7 worm cellular contexts compared by ENCODE assay signal in the genomic region with DNA sequence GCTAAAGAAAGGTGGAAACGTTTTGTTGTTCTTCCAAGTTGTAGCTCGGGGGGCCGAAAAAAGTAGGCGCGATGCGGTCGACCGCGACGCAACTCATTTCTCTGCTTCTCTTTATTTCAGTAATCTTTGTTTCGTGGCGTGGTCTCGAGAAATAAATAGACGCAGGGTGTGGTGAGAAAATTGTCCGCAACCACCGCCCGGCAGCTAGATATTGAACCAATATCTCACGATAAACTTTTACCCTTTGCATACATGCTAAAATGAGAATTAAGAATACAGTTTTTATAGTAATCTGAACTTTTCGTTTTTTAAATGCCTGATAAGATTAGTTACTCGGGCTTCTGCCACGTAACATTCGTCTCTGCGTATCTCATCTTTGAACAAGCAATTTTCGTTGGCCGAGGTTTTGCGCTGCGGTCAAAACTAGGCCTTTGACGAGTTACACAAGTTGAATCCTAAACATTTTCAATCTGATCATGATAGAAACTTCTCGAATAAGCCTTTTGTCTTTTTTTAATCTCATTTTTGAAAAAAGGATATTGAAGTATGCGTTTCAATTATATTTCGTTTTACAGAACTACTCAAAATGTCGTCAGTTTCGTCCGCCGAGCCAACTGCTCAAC.
A peak's percentile ranks its signal among the peaks of the same experiment; 100 is the strongest.
TF ChIP-seq lines count a peak whose summit lies in the region.

Gene gyf-1, plus strand, starts transcription at position 573 of the 623 bp plus-strand sequence.

TF ChIP-seq in whole organism, L1 larva, 84 proteins besides CTCF, POLR2A, EP300 and RAD21 (continues in another document):
- TF ChIP-seq fkh-8 (tag; optimal IDR thresholded peaks at IDR 0.05; lab: Kevin White, UChicago) (peak; percentile 47), elt-2 (tag; optimal IDR thresholded peaks at IDR 0.05; lab: Kevin White, UChicago) (peak; percentile 17), swsn-7 (tag; optimal IDR thresholded peaks at IDR 0.05; lab: Kevin White, UChicago) (peak; percentile 30), lir-3 (tag; optimal IDR thresholded peaks at IDR 0.05; lab: Kevin White, UChicago; ENCODE audit: poor library complexity) (no peak), nhr-237 (tag; optimal IDR thresholded peaks at IDR 0.05; lab: Kevin White, UChicago) (no peak), blmp-1 (tag; optimal IDR thresholded peaks at IDR 0.05; lab: Kevin White, UChicago) (peak; percentile 10), rnt-1 (tag; optimal IDR thresholded peaks at IDR 0.05; lab: Kevin White, UChicago) (peak; percentile 50), aly-2 (tag; optimal IDR thresholded peaks at IDR 0.05; lab: Kevin White, UChicago) (peak; percentile 3), lin-35 (GFP tag; optimal IDR thresholded peaks at IDR 0.05; lab: Kevin White, UChicago) (peak in 1 of 2 experiments; percentile 32), hlh-17 (GFP tag; optimal IDR thresholded peaks at IDR 0.05; lab: Kevin White, UChicago; ENCODE audit: borderline replicate concordance) (no peak), unc-30 (tag; optimal IDR thresholded peaks at IDR 0.05; lab: Kevin White, UChicago) (no peak)

TF ChIP-seq in whole organism, L2 larva, 48 proteins besides CTCF, POLR2A, EP300 and RAD21 (continues in another document):
- TF ChIP-seq unc-55 (GFP tag; optimal IDR thresholded peaks at IDR 0.05; lab: Kevin White, UChicago) (peak; percentile 43), snpc-4 (tag; optimal IDR thresholded peaks at IDR 0.05; lab: Kevin White, UChicago) (peak; percentile 21), nhr-6 (tag; optimal IDR thresholded peaks at IDR 0.05; lab: Kevin White, UChicago) (no peak), nhr-21 (tag; optimal IDR thresholded peaks at IDR 0.05; lab: Kevin White, UChicago) (no peak), F13H6.1 (tag; optimal IDR thresholded peaks at IDR 0.05; lab: Kevin White, UChicago) (peak; percentile 34), elt-1 (tag; optimal IDR thresholded peaks at IDR 0.05; lab: Kevin White, UChicago) (no peak), lin-11 (tag; optimal IDR thresholded peaks at IDR 0.05; lab: Kevin White, UChicago) (peak; percentile 14), C34F6.9 (tag; optimal IDR thresholded peaks at IDR 0.05; lab: Kevin White, UChicago) (peak; percentile 47), Y55F3AM.14 (GFP tag; optimal IDR thresholded peaks at IDR 0.05; lab: Kevin White, UChicago) (no peak), ztf-1 (GFP tag; conservative IDR thresholded peaks at IDR 0.05; lab: Robert Waterston, UW) (no peak), nhr-129 (tag; optimal IDR thresholded peaks at IDR 0.05; lab: Kevin White, UChicago) (peak; percentile 31), lin-13 (GFP tag; optimal IDR thresholded peaks at IDR 0.05; lab: Kevin White, UChicago) (no peak)

TF ChIP-seq in whole organism, L3 larva, 47 proteins besides CTCF, POLR2A, EP300 and RAD21:
- peak; percentile 58 for TF ChIP-seq elt-2 (tag; optimal IDR thresholded peaks at IDR 0.05; lab: Kevin White, UChicago)
- TF ChIP-seq lin-39 (tag; optimal IDR thresholded peaks at IDR 0.05; lab: Kevin White, UChicago) = peak; percentile 66
- peak; percentile 73 for TF ChIP-seq lin-15B (tag; optimal IDR thresholded peaks at IDR 0.05; lab: Kevin White, UChicago)
- TF ChIP-seq snpc-4 (tag; optimal IDR thresholded peaks at IDR 0.05; lab: Kevin White, UChicago) = peak; percentile 61
- TF ChIP-seq pqm-1 (tag; optimal IDR thresholded peaks at IDR 0.05; lab: Kevin White, UChicago) = peak; percentile 20
- TF ChIP-seq egl-5 (tag; optimal IDR thresholded peaks at IDR 0.05; lab: Kevin White, UChicago) = peak; percentile 31
- TF ChIP-seq nhr-23 (tag; optimal IDR thresholded peaks at IDR 0.05; lab: Kevin White, UChicago) = peak; percentile 0
- no peak for TF ChIP-seq nhr-76 (tag; optimal IDR thresholded peaks at IDR 0.05; lab: Kevin White, UChicago)
- TF ChIP-seq pha-4 (tag; optimal IDR thresholded peaks at IDR 0.05; lab: Kevin White, UChicago) = peak; percentile 7
- TF ChIP-seq ama-1 (optimal IDR thresholded peaks at IDR 0.05; lab: Kevin White, UChicago) = no peak
- TF ChIP-seq eor-1 (tag; optimal IDR thresholded peaks at IDR 0.05; lab: Kevin White, UChicago) = no peak
- peak; percentile 63 for TF ChIP-seq nfya-1 (tag; optimal IDR thresholded peaks at IDR 0.05; lab: Kevin White, UChicago; ENCODE audit: insufficient read depth)

TF ChIP-seq in whole organism, L4 larva, 104 proteins besides CTCF, POLR2A, EP300 and RAD21 (continues in another document):
- no peak for TF ChIP-seq unc-39 (tag; optimal IDR thresholded peaks at IDR 0.05; lab: Kevin White, UChicago)
- no peak for TF ChIP-seq egl-27 (tag; optimal IDR thresholded peaks at IDR 0.05; lab: Kevin White, UChicago)
- TF ChIP-seq daf-16 (GFP tag; optimal IDR thresholded peaks at IDR 0.05; lab: Kevin White, UChicago) = no peak
- peak; percentile 17 for TF ChIP-seq daf-16 (tag; optimal IDR thresholded peaks at IDR 0.05; lab: Kevin White, UChicago)
- TF ChIP-seq nhr-28 (tag; optimal IDR thresholded peaks at IDR 0.05; lab: Kevin White, UChicago) = peak; percentile 63
- TF ChIP-seq mxl-3 (GFP tag; optimal IDR thresholded peaks at IDR 0.05; lab: Kevin White, UChicago) = peak; percentile 79
- TF ChIP-seq lsy-2 (tag; optimal IDR thresholded peaks at IDR 0.05; lab: Kevin White, UChicago) = peak in 1 of 2 experiments; percentile 44
- TF ChIP-seq hlh-30 (tag; optimal IDR thresholded peaks at IDR 0.05; lab: Kevin White, UChicago; ENCODE audit: insufficient read depth) = peak; percentile 71
- TF ChIP-seq hif-1 (tag; optimal IDR thresholded peaks at IDR 0.05; lab: Kevin White, UChicago) = peak in 1 of 2 experiments; percentile 63
- TF ChIP-seq lin-39 (tag; optimal IDR thresholded peaks at IDR 0.05; lab: Kevin White, UChicago) = no peak
- peak; percentile 69 for TF ChIP-seq hlh-11 (tag; optimal IDR thresholded peaks at IDR 0.05; lab: Kevin White, UChicago)
- peak; percentile 24 for TF ChIP-seq dpl-1 (GFP tag; optimal IDR thresholded peaks at IDR 0.05; lab: Kevin White, UChicago)
- TF ChIP-seq pqm-1 (tag; optimal IDR thresholded peaks at IDR 0.05; lab: Kevin White, UChicago) = peak; percentile 30

TF ChIP-seq in whole organism, late embryonic, 69 proteins besides CTCF, POLR2A, EP300 and RAD21:
- TF ChIP-seq ceh-31 (tag; optimal IDR thresholded peaks at IDR 0.05; lab: Kevin White, UChicago) = peak; percentile 76
- TF ChIP-seq tbx-2 (tag; optimal IDR thresholded peaks at IDR 0.05; lab: Kevin White, UChicago) = peak; percentile 70
- peak; percentile 81 for TF ChIP-seq unc-55 (GFP tag; optimal IDR thresholded peaks at IDR 0.05; lab: Kevin White, UChicago)
- no peak for TF ChIP-seq hlh-8 (tag; optimal IDR thresholded peaks at IDR 0.05; lab: Kevin White, UChicago)
- TF ChIP-seq hlh-6 (tag; optimal IDR thresholded peaks at IDR 0.05; lab: Kevin White, UChicago) = no peak
- no peak for TF ChIP-seq K09A11.1 (tag; optimal IDR thresholded peaks at IDR 0.05; lab: Kevin White, UChicago; ENCODE audit: insufficient read depth)
- TF ChIP-seq ets-4 (tag; optimal IDR thresholded peaks at IDR 0.05; lab: Kevin White, UChicago) = peak; percentile 36
- peak; percentile 26 for TF ChIP-seq ceh-18 (tag; optimal IDR thresholded peaks at IDR 0.05; lab: Kevin White, UChicago)
- TF ChIP-seq syd-9 (tag; optimal IDR thresholded peaks at IDR 0.05; lab: Kevin White, UChicago) = no peak
- TF ChIP-seq fax-1 (tag; optimal IDR thresholded peaks at IDR 0.05; lab: Kevin White, UChicago) = no peak
- peak; percentile 46 for TF ChIP-seq C08G9.2 (tag; optimal IDR thresholded peaks at IDR 0.05; lab: Kevin White, UChicago)
- peak; percentile 40 for TF ChIP-seq ceh-34 (tag; optimal IDR thresholded peaks at IDR 0.05; lab: Kevin White, UChicago)
- TF ChIP-seq rnt-1 (tag; optimal IDR thresholded peaks at IDR 0.05; lab: Kevin White, UChicago) = peak; percentile 73

TF ChIP-seq in whole organism, mixed stage, embryonic, 35 proteins besides CTCF, POLR2A, EP300 and RAD21:
- TF ChIP-seq nhr-12 (tag; optimal IDR thresholded peaks at IDR 0.05; lab: Kevin White, UChicago) (no peak), unc-120 (tag; optimal IDR thresholded peaks at IDR 0.05; lab: Kevin White, UChicago; ENCODE audit: poor library complexity, severe bottlenecking) (peak; percentile 18), lsy-2 (tag; optimal IDR thresholded peaks at IDR 0.05; lab: Kevin White, UChicago) (peak; percentile 8), ham-2 (GFP tag; optimal IDR thresholded peaks at IDR 0.05; lab: Kevin White, UChicago) (peak; percentile 23), unc-39 (tag; optimal IDR thresholded peaks at IDR 0.05; lab: Kevin White, UChicago) (no peak), flh-1 (GFP tag; optimal IDR thresholded peaks at IDR 0.05; lab: Kevin White, UChicago) (no peak), nhr-76 (tag; optimal IDR thresholded peaks at IDR 0.05; lab: Kevin White, UChicago) (no peak), tbx-8 (GFP tag; optimal IDR thresholded peaks at IDR 0.05; lab: Kevin White, UChicago) (no peak), ceh-83 (GFP tag; optimal IDR thresholded peaks at IDR 0.05; lab: Kevin White, UChicago) (no peak), hlh-1 (tag; optimal IDR thresholded peaks at IDR 0.05; lab: Kevin White, UChicago) (no peak)

TF ChIP-seq in whole organism, young adult, 124 proteins besides CTCF, POLR2A, EP300 and RAD21 (continues in another document):
- no peak for TF ChIP-seq ekl-4 (GFP tag; IDR thresholded peaks at IDR 0.05; lab: Robert Waterston, UW)
- no peak for TF ChIP-seq nfyb-1 (GFP tag; IDR thresholded peaks at IDR 0.05; lab: Robert Waterston, UW)
- TF ChIP-seq ceh-91 (GFP tag; IDR thresholded peaks at IDR 0.05; lab: Robert Waterston, UW) = no peak
- TF ChIP-seq F10E7.11 (tag; optimal IDR thresholded peaks at IDR 0.05; lab: Kevin White, UChicago) = no peak
- no peak for TF ChIP-seq F55B11.4 (tag; optimal IDR thresholded peaks at IDR 0.05; lab: Kevin White, UChicago; ENCODE audit: borderline replicate concordance, insufficient read depth)
- no peak for TF ChIP-seq egl-18 (GFP tag; IDR thresholded peaks at IDR 0.05; lab: Robert Waterston, UW)
- TF ChIP-seq ztf-3 (GFP tag; optimal IDR thresholded peaks at IDR 0.05; lab: Kevin White, UChicago) = no peak
- no peak for TF ChIP-seq ztf-25 (GFP tag; IDR thresholded peaks at IDR 0.05; lab: Robert Waterston, UW)
- TF ChIP-seq lsy-27 (tag; optimal IDR thresholded peaks at IDR 0.05; lab: Kevin White, UChicago; ENCODE audit: borderline replicate concordance, insufficient read depth) = no peak
- no peak for TF ChIP-seq akir-1 (GFP tag; optimal IDR thresholded peaks at IDR 0.05; lab: Kevin White, UChicago)
- TF ChIP-seq fkh-3 (tag; optimal IDR thresholded peaks at IDR 0.05; lab: Kevin White, UChicago) = no peak
- no peak for TF ChIP-seq lin-26 (GFP tag; IDR thresholded peaks at IDR 0.05; lab: Robert Waterston, UW)
- TF ChIP-seq K12H6.12 (tag; optimal IDR thresholded peaks at IDR 0.05; lab: Kevin White, UChicago) = peak; percentile 49
- TF ChIP-seq Y67H2A.10 (GFP tag; conservative IDR thresholded peaks at IDR 0.05; lab: Robert Waterston, UW) = no peak
- TF ChIP-seq hmg-20 (GFP tag; IDR thresholded peaks at IDR 0.05; lab: Robert Waterston, UW) = no peak
- no peak for TF ChIP-seq B0019.2 (GFP tag; conservative IDR thresholded peaks at IDR 0.05; lab: Robert Waterston, UW)
- peak; percentile 74 for TF ChIP-seq nhr-80 (tag; optimal IDR thresholded peaks at IDR 0.05; lab: Kevin White, UChicago)
- no peak for TF ChIP-seq hsf-1 (GFP tag; IDR thresholded peaks at IDR 0.05; lab: Robert Waterston, UW)
- TF ChIP-seq sptf-2 (GFP tag; optimal IDR thresholded peaks at IDR 0.05; lab: Kevin White, UChicago) = no peak
- TF ChIP-seq hrde-1 (tag; optimal IDR thresholded peaks at IDR 0.05; lab: Kevin White, UChicago; ENCODE audit: borderline replicate concordance) = no peak
